Worm (Caenorhabditis elegans): ENCODE data around the gene F58G6.7.

ce11 chrIV:9618015-9618414, 36.1 kb upstream of the F58G6.7 start:
- TF ChIP-seq lsy-2 (tag; optimal IDR thresholded peaks at IDR 0.05) (no peak), drap-1 (GFP tag; optimal IDR thresholded peaks at IDR 0.05) (no peak), bed-3 (GFP tag; optimal IDR thresholded peaks at IDR 0.05) (no peak), ces-1 (GFP tag; optimal IDR thresholded peaks at IDR 0.05) (no peak), nhr-28 (tag; optimal IDR thresholded peaks at IDR 0.05) (no peak)
